Fruit fly (Drosophila melanogaster): ENCODE data around the gene TTLL3B.

TTLL3B gene

DNA sequence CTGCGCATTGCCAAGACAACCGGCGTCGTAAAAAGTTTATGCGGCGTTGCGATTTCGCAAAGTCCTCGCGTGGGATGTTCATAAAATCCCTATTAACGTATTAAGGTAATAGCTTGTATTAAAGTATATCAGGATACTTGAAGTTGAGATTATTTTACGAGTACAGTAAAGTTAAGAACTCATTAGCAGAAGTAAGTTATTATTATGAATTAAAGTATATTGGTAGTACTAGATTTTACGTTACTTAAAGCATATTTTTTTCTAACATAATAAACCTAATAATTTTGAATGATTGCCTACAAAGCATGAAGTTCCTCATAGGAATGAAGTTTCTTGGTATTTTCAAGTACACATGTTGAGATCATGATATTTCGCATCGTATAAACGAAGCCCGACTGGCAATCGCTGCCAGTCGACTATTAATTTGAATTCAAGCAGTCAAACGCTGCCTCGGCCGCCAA is 38.8 kb upstream of the TTLL3B start (continued):
- TF ChIP-seq prd (optimal IDR thresholded peaks at IDR 0.05): no peak
- TF ChIP-seq prd (GFP tag; IDR thresholded peaks at IDR 0.05): 0 out of 3 replicates have a peak, but pooled peaks have one; percentile 23
- TF ChIP-seq CG14710 (tag; optimal IDR thresholded peaks at IDR 0.05): peak; percentile 63
- peak; percentile 49 for TF ChIP-seq tap (tag; optimal IDR thresholded peaks at IDR 0.05)
- no peak for TF ChIP-seq CG32772 (GFP tag; IDR thresholded peaks at IDR 0.05)
- TF ChIP-seq B-H2 (GFP tag; optimal IDR thresholded peaks at IDR 0.05): no peak
- no peak for TF ChIP-seq CG1647 (GFP tag; optimal IDR thresholded peaks at IDR 0.05)
- TF ChIP-seq CG17328 (GFP tag; IDR thresholded peaks at IDR 0.05): no peak
- TF ChIP-seq CG4820 (GFP tag; optimal IDR thresholded peaks at IDR 0.05): peak; percentile 91
- peak in 1 of 2 experiments; percentile 13 for TF ChIP-seq dpn (GFP tag; optimal IDR thresholded peaks at IDR 0.05)
- no peak; the same call in 2 of the 3 replicates for TF ChIP-seq croc (GFP tag; conservative IDR thresholded peaks at IDR 0.05)
- TF ChIP-seq Jarid2 (GFP tag; optimal IDR thresholded peaks at IDR 0.05): no peak
- peak; percentile 54 for TF ChIP-seq CG15269 (tag; optimal IDR thresholded peaks at IDR 0.05)
- TF ChIP-seq Antp (GFP tag; optimal IDR thresholded peaks at IDR 0.05): no peak
- TF ChIP-seq CG2712 (tag; optimal IDR thresholded peaks at IDR 0.05): peak; percentile 77
- no peak for TF ChIP-seq CG3847 (GFP tag; IDR thresholded peaks at IDR 0.05)
- no peak for TF ChIP-seq Optix (GFP tag; IDR thresholded peaks at IDR 0.05)
- no peak for TF ChIP-seq Sry-δ (GFP tag; optimal IDR thresholded peaks at IDR 0.05)
- no peak for TF ChIP-seq cato (GFP tag; optimal IDR thresholded peaks at IDR 0.05; ENCODE audit: borderline replicate concordance)
- no peak for TF ChIP-seq Fer2 (tag; optimal IDR thresholded peaks at IDR 0.05)
- no peak for TF ChIP-seq sr (GFP tag; IDR thresholded peaks at IDR 0.05)
- TF ChIP-seq CG6854 (GFP tag; optimal IDR thresholded peaks at IDR 0.05): peak; percentile 36
- no peak for TF ChIP-seq klu (GFP tag; IDR thresholded peaks at IDR 0.05)
- no peak for TF ChIP-seq salm (tag; optimal IDR thresholded peaks at IDR 0.05)
- TF ChIP-seq Hsf (GFP tag; optimal IDR thresholded peaks at IDR 0.05): peak; percentile 21
- no peak for TF ChIP-seq gce (GFP tag; IDR thresholded peaks at IDR 0.05)
- TF ChIP-seq CG13424 (tag; optimal IDR thresholded peaks at IDR 0.05): peak; percentile 75
- 0 out of 2 replicates have a peak, but pooled peaks have one; percentile 21 for TF ChIP-seq sisA (GFP tag; IDR thresholded peaks at IDR 0.05)
- TF ChIP-seq Lpt (GFP tag; optimal IDR thresholded peaks at IDR 0.05): no peak
- no peak for TF ChIP-seq CG11093 (GFP tag; IDR thresholded peaks at IDR 0.05)
- TF ChIP-seq sna (GFP tag; IDR thresholded peaks at IDR 0.05; ENCODE audit: partially characterized antibody): no peak
- peak; percentile 75 for TF ChIP-seq dmrt99B (tag; optimal IDR thresholded peaks at IDR 0.05)
- peak; percentile 82 for TF ChIP-seq CG7556 (GFP tag; optimal IDR thresholded peaks at IDR 0.05)
- TF ChIP-seq CG34224 (GFP tag; IDR thresholded peaks at IDR 0.05; ENCODE audit: partially characterized antibody): no peak
- no peak for TF ChIP-seq H15 (GFP tag; IDR thresholded peaks at IDR 0.05)
- TF ChIP-seq Bdp1 (GFP tag; optimal IDR thresholded peaks at IDR 0.05): no peak
- no peak for TF ChIP-seq stc (GFP tag; IDR thresholded peaks at IDR 0.05)
- TF ChIP-seq CG17361 (GFP tag; IDR thresholded peaks at IDR 0.05): peak; percentile 83
- no peak for TF ChIP-seq hkb (optimal IDR thresholded peaks at IDR 0.05)
- TF ChIP-seq hkb (GFP tag; IDR thresholded peaks at IDR 0.05): 0 out of 2 replicates have a peak, but pooled peaks have one; percentile 9
- peak; percentile 3 for TF ChIP-seq CG2116 (GFP tag; optimal IDR thresholded peaks at IDR 0.05)
- TF ChIP-seq peb (GFP tag; IDR thresholded peaks at IDR 0.05): no peak
- TF ChIP-seq Dll (GFP tag; IDR thresholded peaks at IDR 0.05; ENCODE audit: partially characterized antibody): no peak
- no peak for TF ChIP-seq lov (optimal IDR thresholded peaks at IDR 0.05)
- no peak for TF ChIP-seq lov (GFP tag; IDR thresholded peaks at IDR 0.05)
- peak; percentile 72 for TF ChIP-seq D19A (tag; optimal IDR thresholded peaks at IDR 0.05)
- peak; percentile 90 for TF ChIP-seq sens (GFP tag)
- TF ChIP-seq unpg (GFP tag; optimal IDR thresholded peaks at IDR 0.05): peak; percentile 36
- TF ChIP-seq CG8478 (optimal IDR thresholded peaks at IDR 0.05): no peak
- TF ChIP-seq CG12391 (tag; optimal IDR thresholded peaks at IDR 0.05): peak; percentile 63
- peak; percentile 54 for TF ChIP-seq dmrt11E (tag; optimal IDR thresholded peaks at IDR 0.05)
- TF ChIP-seq Trl (optimal IDR thresholded peaks at IDR 0.05): no peak
- no peak for TF ChIP-seq Trl (GFP tag; optimal IDR thresholded peaks at IDR 0.05)
